Worm (Caenorhabditis elegans) whole organism, young adult: ENCODE results near the gene B0416.4.

Experiments used
- B0336.3 ChIP-seq: fragments of 200-800 bp; sonication (Bioruptor generic); IDR thresholded peaks from 2 replicates; pipeline ENCODE4 v1.3.6; 2022; ENCODE audit warnings: missing genetic modification characterization, missing compliant biosample characterization
- ZK185.1 ChIP-seq: sonication (generic microtip); optimal IDR thresholded peaks from 2 replicates; lab custom pipeline; 2016; ENCODE audit warnings: mild to moderate bottlenecking, missing genetic modification characterization, missing compliant biosample characterization; ENCODE audit not compliant: poor library complexity, severe bottlenecking
- ama-1 ChIP-seq, 3 experiments: fragments of 150-350 bp in 1 of 3; sonication (generic microtip) in 2 of 3; optimal IDR thresholded peaks; 2 replicates each; lab custom pipeline; 2014 to 2018; ENCODE audit warnings: missing biosample characterization in 2 of 3, missing genetic modification characterization in 2 of 3, missing genetic modification reagents in 2 of 3
- atf-7 ChIP-seq: sonication (generic microtip); optimal IDR thresholded peaks from 2 replicates; lab custom pipeline; 2017; ENCODE audit warnings: mild to moderate bottlenecking, missing genetic modification characterization, missing compliant biosample characterization
- attf-3 ChIP-seq: fragments of 200-800 bp; sonication (Bioruptor generic); conservative IDR thresholded peaks from 2 replicates; pipeline ENCODE4 v1.3.6; 2022; ENCODE audit warnings: missing genetic modification reagents, missing genetic modification characterization, missing compliant biosample characterization
- cebp-2 ChIP-seq: fragments of 200-800 bp; sonication (Bioruptor generic); IDR thresholded peaks from 2 replicates; pipeline ENCODE4 v1.3.6; 2022; ENCODE audit warnings: missing genetic modification characterization, missing compliant biosample characterization
- egrh-3 ChIP-seq: fragments of 200-800 bp; sonication (Bioruptor generic); IDR thresholded peaks from 2 replicates; pipeline ENCODE4 v1.3.6; 2022; ENCODE audit warnings: missing genetic modification reagents, missing genetic modification characterization, missing compliant biosample characterization
- lin-40 ChIP-seq: sonication (generic microtip); optimal IDR thresholded peaks from 2 replicates; lab custom pipeline; 2016; ENCODE audit warnings: missing genetic modification characterization, mild to moderate bottlenecking, missing compliant biosample characterization, missing genotype, missing genetic modification reagents
- madf-6 ChIP-seq: fragments of 200-800 bp; sonication (Bioruptor generic); IDR thresholded peaks from 2 replicates; pipeline ENCODE4 v1.3.6; 2022; ENCODE audit warnings: missing genetic modification reagents, missing genetic modification characterization, missing compliant biosample characterization
- tbx-9 ChIP-seq: sonication (generic microtip); optimal IDR thresholded peaks from 2 replicates; lab custom pipeline; 2016; ENCODE audit warnings: borderline replicate concordance, missing genetic modification characterization, inconsistent platforms, missing compliant biosample characterization
- tlf-1 ChIP-seq: fragments of 200-800 bp; sonication (Bioruptor generic); optimal IDR thresholded peaks from 2 replicates; lab custom pipeline; 2018; ENCODE audit warnings: mild to moderate bottlenecking, missing genetic modification characterization, missing compliant biosample characterization
- ztf-28 ChIP-seq: fragments of 200-800 bp; sonication (Bioruptor generic); IDR thresholded peaks from 2 replicates; pipeline ENCODE4 v1.3.6; 2022; ENCODE audit warnings: missing genetic modification reagents, missing genetic modification characterization, missing compliant biosample characterization

DNA sequence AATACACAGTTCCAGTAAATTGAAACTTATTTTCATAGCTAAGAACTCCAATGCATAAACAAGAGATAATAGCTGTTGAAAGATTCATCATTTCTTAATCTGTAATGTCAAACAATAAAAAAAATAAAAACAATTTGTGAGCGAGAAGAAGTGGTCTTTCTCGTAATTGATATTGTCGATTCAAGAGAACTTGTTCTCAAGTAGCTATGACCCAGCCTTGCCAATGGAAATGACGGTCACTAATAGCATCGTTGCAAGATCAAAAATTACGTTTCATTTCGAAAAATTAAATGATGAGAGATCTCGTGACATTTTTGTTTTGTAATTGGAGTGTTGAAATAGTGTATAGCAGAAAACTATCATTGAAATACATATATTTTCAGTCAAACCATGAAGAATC is 19.1 kb downstream of the B0416.4 start, which contains the start of gene B0416.7:
- no peak for TF ChIP-seq tlf-1 (GFP tag; lab: Kevin White, UChicago)
- TF ChIP-seq madf-6 (GFP tag; lab: Robert Waterston, UW), result no peak
- no peak for TF ChIP-seq egrh-3 (GFP tag; lab: Robert Waterston, UW)
- TF ChIP-seq B0336.3 (GFP tag; lab: Robert Waterston, UW), result no peak
- no peak for TF ChIP-seq ZK185.1
- TF ChIP-seq cebp-2 (GFP tag; lab: Robert Waterston, UW), result no peak
- TF ChIP-seq tbx-9 (tag; lab: Kevin White, UChicago), result no peak
- no peak for TF ChIP-seq attf-3
- TF ChIP-seq ama-1 (optimal IDR thresholded peaks at IDR 0.05; lab: Kevin White, UChicago), result no peak
- no peak for TF ChIP-seq ama-1 (GFP tag; optimal IDR thresholded peaks at IDR 0.05; lab: Kevin White, UChicago)
- TF ChIP-seq lin-40 (tag; lab: Kevin White, UChicago), result no peak
- TF ChIP-seq ztf-28 (GFP tag; lab: Robert Waterston, UW), result no peak
- TF ChIP-seq atf-7 (tag; lab: Kevin White, UChicago), result no peak
